Fruit fly (Drosophila melanogaster) whole organism, wandering third instar larva: ENCODE results near the gene CG9171.

Experiments
- Abd-B ChIP-seq: fragments of >200 bp; optimal IDR thresholded peaks from 2 replicates; lab custom pipeline; 2017; ENCODE audit warnings: missing biosample characterization, missing genetic modification characterization
- CG32264 ChIP-seq: fragments of 200-800 bp; sonication (Bioruptor generic); optimal IDR thresholded peaks from 2 replicates; lab custom pipeline; 2016; ENCODE audit warnings: missing biosample characterization, missing genetic modification characterization
- CrebA ChIP-seq: fragments of 200-800 bp; sonication (Bioruptor generic); optimal IDR thresholded peaks from 2 replicates; lab custom pipeline; 2016; ENCODE audit warnings: missing biosample characterization, mild to moderate bottlenecking, missing genetic modification characterization, borderline replicate concordance
- Dfd ChIP-seq: fragments of >200 bp; optimal IDR thresholded peaks from 2 replicates; lab custom pipeline; 2017; ENCODE audit warnings: missing biosample characterization, missing genetic modification characterization
- Dif ChIP-seq: fragments of 200-275, 200-300 bp; sonication (Bioruptor generic); optimal IDR thresholded peaks from 2 replicates; lab custom pipeline; 2018; ENCODE audit warnings: missing biosample characterization, missing genetic modification characterization; ENCODE audit not compliant: partially characterized antibody
- GATAd ChIP-seq: sonication (Bioruptor generic); optimal IDR thresholded peaks from 2 replicates; lab custom pipeline; 2016; ENCODE audit warnings: missing biosample characterization, missing genetic modification characterization
- HLH106 ChIP-seq: fragments of 200-800 bp; optimal IDR thresholded peaks from 3 replicates; lab custom pipeline; 2019; ENCODE audit warnings: missing biosample characterization, mild to moderate bottlenecking, missing genetic modification characterization, moderate library complexity
- Hr78 ChIP-seq: fragments of >200 bp; optimal IDR thresholded peaks from 2 replicates; lab custom pipeline; 2017; ENCODE audit warnings: missing biosample characterization, missing genetic modification characterization
- Hr83 ChIP-seq: fragments of 200-300 bp; sonication (Bioruptor generic); optimal IDR thresholded peaks from 2 replicates; lab custom pipeline; 2016; ENCODE audit warnings: missing biosample characterization, mild to moderate bottlenecking, missing genetic modification characterization, moderate library complexity; ENCODE audit not compliant: poor library complexity, severe bottlenecking
- Jra ChIP-seq: sonication (Bioruptor generic); optimal IDR thresholded peaks from 2 replicates; lab custom pipeline; 2016; ENCODE audit warnings: missing biosample characterization, missing genetic modification characterization
- Mio ChIP-seq: sonication (Bioruptor generic); optimal IDR thresholded peaks from 2 replicates; lab custom pipeline; 2016; ENCODE audit warnings: missing biosample characterization, missing genetic modification characterization
- Myc ChIP-seq: fragments of >200 bp; optimal IDR thresholded peaks from 2 replicates; lab custom pipeline; 2017
- N ChIP-seq: fragments of >200 bp; optimal IDR thresholded peaks from 2 replicates; lab custom pipeline; 2018; ENCODE audit warnings: missing biosample characterization, missing external identifiers, missing genetic modification characterization
- OdsH ChIP-seq: fragments of 200-800 bp; sonication (Bioruptor generic); optimal IDR thresholded peaks from 2 replicates; lab custom pipeline; 2016; ENCODE audit warnings: missing biosample characterization, mild to moderate bottlenecking, missing genetic modification characterization
- Sp1 ChIP-seq: fragments of 200-800 bp; sonication (Bioruptor generic); optimal IDR thresholded peaks from 3 replicates; lab custom pipeline; 2019; ENCODE audit warnings: missing biosample characterization, mild to moderate bottlenecking, missing genetic modification characterization, moderate library complexity
- Vsx2 ChIP-seq: fragments of 200-300, 225-300 bp; sonication (Bioruptor generic); optimal IDR thresholded peaks from 2 replicates; lab custom pipeline; 2018; ENCODE audit warnings: missing biosample characterization, missing genetic modification characterization; ENCODE audit not compliant: partially characterized antibody
- br ChIP-seq: fragments of 200-800 bp; sonication (Bioruptor generic); optimal IDR thresholded peaks from 2 replicates; lab custom pipeline; 2016; ENCODE audit warnings: missing biosample characterization, missing genetic modification characterization
- brk ChIP-seq: fragments of 200-800 bp; sonication (Bioruptor generic); optimal IDR thresholded peaks from 2 replicates; lab custom pipeline; 2016; ENCODE audit warnings: missing biosample characterization, mild to moderate bottlenecking, missing genetic modification characterization
- dl ChIP-seq, 2 experiments: fragments of 175-275, 200-275 bp in 1 of 2; fragments of 200-275 bp in 1 of 2; sonication (Bioruptor generic); optimal IDR thresholded peaks; lab custom pipeline; 2018; ENCODE audit warnings: mild to moderate bottlenecking in 2 of 2, missing biosample characterization in 2 of 2, missing genetic modification characterization in 2 of 2, moderate library complexity in 2 of 2; ENCODE audit not compliant: partially characterized antibody in 2 of 2, insufficient read depth in 1 of 2
- dsf ChIP-seq: sonication (Bioruptor generic); optimal IDR thresholded peaks from 2 replicates; lab custom pipeline; 2016; ENCODE audit warnings: missing biosample characterization, missing genetic modification characterization, borderline replicate concordance
- ey ChIP-seq: fragments of 200-800 bp; sonication (Bioruptor generic); optimal IDR thresholded peaks from 2 replicates; lab custom pipeline; 2016; ENCODE audit warnings: missing biosample characterization, missing genetic modification characterization
- foxo ChIP-seq, 2 experiments: fragments of 200-800 bp; sonication (Bioruptor generic); optimal IDR thresholded peaks; 2 replicates in 1 of 2; 3 replicates in 1 of 2; lab custom pipeline; 2016 to 2017; ENCODE audit warnings: missing biosample characterization in 2 of 2, missing genetic modification characterization in 2 of 2
- fru ChIP-seq: fragments of 200-800 bp; sonication (Bioruptor generic); optimal IDR thresholded peaks from 3 replicates; lab custom pipeline; 2016; ENCODE audit warnings: missing biosample characterization, mild to moderate bottlenecking, missing genetic modification characterization
- h ChIP-seq: fragments of 200-800 bp; sonication (Bioruptor generic); optimal IDR thresholded peaks from 3 replicates; lab custom pipeline; 2016; ENCODE audit warnings: missing biosample characterization, mild to moderate bottlenecking, missing genetic modification characterization
- lola ChIP-seq: fragments of >200 bp; optimal IDR thresholded peaks from 2 replicates; lab custom pipeline; 2017; ENCODE audit warnings: missing biosample characterization, missing genetic modification characterization
- pan ChIP-seq: fragments of >200 bp; optimal IDR thresholded peaks from 2 replicates; lab custom pipeline; 2017
- psq ChIP-seq: fragments of 200-800 bp; sonication (Bioruptor generic); optimal IDR thresholded peaks from 3 replicates; lab custom pipeline; 2017; ENCODE audit warnings: missing biosample characterization, mild to moderate bottlenecking, missing genetic modification characterization, moderate library complexity
- rgr ChIP-seq: fragments of 200-800 bp; sonication (Bioruptor generic); optimal IDR thresholded peaks from 3 replicates; lab custom pipeline; 2016; ENCODE audit warnings: missing biosample characterization, mild to moderate bottlenecking, missing genetic modification characterization
- sage ChIP-seq: fragments of 200-800 bp; sonication (Bioruptor generic); optimal IDR thresholded peaks from 2 replicates; lab custom pipeline; 2016; ENCODE audit warnings: missing biosample characterization, mild to moderate bottlenecking, missing genetic modification characterization
- sv ChIP-seq: fragments of 200-800 bp; sonication (Bioruptor generic); optimal IDR thresholded peaks from 3 replicates; lab custom pipeline; 2016; ENCODE audit warnings: missing biosample characterization, missing genetic modification characterization
- usp ChIP-seq: fragments of >200 bp; optimal IDR thresholded peaks from 2 replicates; lab custom pipeline; 2017; ENCODE audit warnings: missing biosample characterization, missing genetic modification characterization
- woc ChIP-seq: sonication (Bioruptor generic); optimal IDR thresholded peaks from 2 replicates; lab custom pipeline; 2016; ENCODE audit warnings: missing biosample characterization, mild to moderate bottlenecking, missing genetic modification characterization

The CG9171 gene

DNA sequence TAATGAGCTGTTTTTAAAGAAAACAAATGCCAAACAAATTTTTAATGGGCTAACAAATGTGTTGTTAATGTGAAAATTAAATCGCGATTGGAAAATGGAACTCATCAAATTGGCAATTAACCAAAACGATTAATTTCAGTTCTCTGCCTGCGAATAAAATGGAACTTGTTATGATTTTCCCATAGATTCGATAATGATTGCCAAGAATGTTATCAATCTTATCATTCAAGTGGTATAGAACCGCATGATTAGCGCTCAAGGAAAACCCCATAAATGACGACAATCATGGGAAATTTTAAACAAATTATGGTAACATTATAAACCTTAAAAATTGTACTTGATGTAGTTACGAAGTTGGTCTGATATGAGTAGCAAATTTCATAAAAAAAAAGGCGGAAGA lies 1.4 kb downstream of the CG9171 start:
- TF ChIP-seq Hr83 (GFP tag; lab: Kevin White, UChicago) (no peak), Hr78 (GFP tag; lab: Kevin White, UChicago) (no peak), Dif (GFP tag; lab: Kevin White, UChicago) (no peak), Myc (no peak), HLH106 (tag; lab: Kevin White, UChicago) (no peak), Vsx2 (GFP tag; lab: Kevin White, UChicago) (no peak), sv (GFP tag; lab: Kevin White, UChicago) (no peak), CG32264 (no peak), br (GFP tag; lab: Kevin White, UChicago) (no peak), Dfd (GFP tag; lab: Kevin White, UChicago) (no peak), Abd-B (GFP tag; lab: Kevin White, UChicago) (no peak), foxo (GFP tag; optimal IDR thresholded peaks at IDR 0.05; lab: Kevin White, UChicago) (no peak), lola (GFP tag; lab: Kevin White, UChicago) (no peak), h (GFP tag; lab: Kevin White, UChicago) (no peak), brk (GFP tag; lab: Kevin White, UChicago) (no peak), N (GFP tag; lab: Kevin White, UChicago) (no peak), fru (GFP tag; lab: Kevin White, UChicago) (no peak)

DNA sequence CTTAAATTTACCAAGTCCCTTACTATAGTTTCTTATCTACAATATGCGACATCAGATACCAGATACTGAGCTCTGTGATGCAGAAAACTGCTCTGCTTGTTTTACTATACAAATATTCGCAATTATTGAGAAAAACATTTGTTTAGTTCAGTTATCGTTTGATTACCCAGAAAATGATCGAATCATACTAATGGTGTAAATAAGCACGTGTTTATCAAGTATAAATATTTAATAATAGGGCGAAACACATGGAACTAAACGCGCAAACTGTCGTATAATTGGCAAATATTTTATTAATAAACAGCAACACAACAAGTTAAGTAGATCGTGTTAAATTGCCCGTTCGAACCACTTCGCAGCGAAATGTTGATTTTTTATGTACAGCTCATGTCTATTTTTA lies 2.1 kb downstream of the CG9171 start:
- peak; percentile 35 for TF ChIP-seq sv (GFP tag; lab: Kevin White, UChicago)
- TF ChIP-seq HLH106 (tag; lab: Kevin White, UChicago), result no peak
- TF ChIP-seq Vsx2 (GFP tag; lab: Kevin White, UChicago), result no peak

DNA sequence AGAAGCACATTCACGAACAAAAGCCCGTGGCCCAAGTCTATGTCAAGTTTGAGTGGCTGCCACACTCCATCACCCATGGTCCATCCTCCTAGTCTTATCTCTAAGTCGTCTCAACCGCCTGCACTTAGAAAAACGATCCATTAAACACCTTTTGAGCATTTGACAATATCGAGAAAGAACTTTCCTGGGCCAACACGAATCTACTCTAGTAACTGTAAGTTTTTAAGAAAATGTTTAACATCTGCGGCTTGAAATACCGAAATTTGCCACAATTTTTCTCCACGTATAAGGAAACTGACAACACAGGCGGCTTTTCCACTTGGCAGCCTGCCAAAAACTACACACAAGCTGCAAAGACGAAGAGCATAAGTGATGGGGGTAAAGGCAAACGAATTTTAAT lies 4.9 kb downstream of the CG9171 start:
- TF ChIP-seq Vsx2 (GFP tag; lab: Kevin White, UChicago) (no peak), Myc (no peak), N (GFP tag; lab: Kevin White, UChicago) (no peak), usp (GFP tag; lab: Kevin White, UChicago) (no peak), Mio (GFP tag; lab: Kevin White, UChicago) (no peak), Sp1 (GFP tag; lab: Kevin White, UChicago) (no peak), lola (GFP tag; lab: Kevin White, UChicago) (no peak), ey (GFP tag; lab: Kevin White, UChicago) (no peak), dl (GFP tag; optimal IDR thresholded peaks at IDR 0.05; lab: Kevin White, UChicago; ENCODE audit: insufficient read depth in 1 of 2, partially characterized antibody in 2 of 2) (no peak), woc (GFP tag; lab: Kevin White, UChicago) (no peak), CrebA (GFP tag; lab: Kevin White, UChicago) (no peak), pan (lab: Kevin White, UChicago) (no peak), foxo (GFP tag; optimal IDR thresholded peaks at IDR 0.05; lab: Kevin White, UChicago) (no peak), sage (no peak), Jra (GFP tag; lab: Kevin White, UChicago) (no peak), sv (GFP tag; lab: Kevin White, UChicago) (no peak), Hr83 (GFP tag; lab: Kevin White, UChicago) (no peak), GATAd (GFP tag; lab: Kevin White, UChicago) (no peak)

DNA sequence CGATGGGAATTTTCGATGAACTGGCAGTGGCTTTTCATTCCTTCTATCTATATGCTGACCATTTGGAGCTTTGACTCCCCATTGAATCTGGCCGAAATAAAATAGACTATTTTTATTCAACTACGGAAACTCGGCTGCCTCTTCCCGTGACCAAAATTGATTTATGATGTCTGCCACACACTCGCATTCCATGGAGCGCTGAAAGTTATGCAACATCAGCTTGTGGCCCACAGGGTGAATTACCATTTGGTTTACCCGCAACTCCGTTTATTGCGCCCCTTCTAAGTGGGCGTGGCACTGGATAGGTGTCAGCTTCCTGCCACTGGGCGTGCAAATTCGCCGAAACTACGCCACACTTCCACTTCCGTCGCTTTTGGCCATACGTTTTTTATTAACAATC lies 7.0 kb downstream of the CG9171 start:
- TF ChIP-seq psq (GFP tag; lab: Kevin White, UChicago), result no peak
- no peak for TF ChIP-seq br (GFP tag; lab: Kevin White, UChicago)
- no peak for TF ChIP-seq usp (GFP tag; lab: Kevin White, UChicago)
- no peak for TF ChIP-seq pan (lab: Kevin White, UChicago)
- TF ChIP-seq lola (GFP tag; lab: Kevin White, UChicago), result no peak
- no peak for TF ChIP-seq GATAd (GFP tag; lab: Kevin White, UChicago)
- TF ChIP-seq Sp1 (GFP tag; lab: Kevin White, UChicago), result no peak
- no peak for TF ChIP-seq rgr (GFP tag; lab: Kevin White, UChicago)
- TF ChIP-seq dsf, result no peak
- no peak for TF ChIP-seq Jra (GFP tag; lab: Kevin White, UChicago)
- TF ChIP-seq OdsH (GFP tag; lab: Kevin White, UChicago), result no peak
- no peak for TF ChIP-seq Hr78 (GFP tag; lab: Kevin White, UChicago)
- no peak for TF ChIP-seq ey (GFP tag; lab: Kevin White, UChicago)
- no peak for TF ChIP-seq dl (GFP tag; optimal IDR thresholded peaks at IDR 0.05; lab: Kevin White, UChicago; ENCODE audit: insufficient read depth in 1 of 2, partially characterized antibody in 2 of 2)
- no peak for TF ChIP-seq Hr83 (GFP tag; lab: Kevin White, UChicago)
- TF ChIP-seq Mio (GFP tag; lab: Kevin White, UChicago), result no peak
